Fruit fly (Drosophila melanogaster) whole organism, wandering third instar larva: Measurements from ENCODE around the gene CG3434.

ENCODE experiments used
- GATAd ChIP-seq: sonication (Bioruptor generic); optimal IDR thresholded peaks from 2 replicates; lab custom pipeline; 2016; ENCODE audit warnings: missing biosample characterization, missing genetic modification characterization
- br ChIP-seq: fragments of 200-800 bp; sonication (Bioruptor generic); optimal IDR thresholded peaks from 2 replicates; lab custom pipeline; 2016; ENCODE audit warnings: missing biosample characterization, missing genetic modification characterization

DNA sequence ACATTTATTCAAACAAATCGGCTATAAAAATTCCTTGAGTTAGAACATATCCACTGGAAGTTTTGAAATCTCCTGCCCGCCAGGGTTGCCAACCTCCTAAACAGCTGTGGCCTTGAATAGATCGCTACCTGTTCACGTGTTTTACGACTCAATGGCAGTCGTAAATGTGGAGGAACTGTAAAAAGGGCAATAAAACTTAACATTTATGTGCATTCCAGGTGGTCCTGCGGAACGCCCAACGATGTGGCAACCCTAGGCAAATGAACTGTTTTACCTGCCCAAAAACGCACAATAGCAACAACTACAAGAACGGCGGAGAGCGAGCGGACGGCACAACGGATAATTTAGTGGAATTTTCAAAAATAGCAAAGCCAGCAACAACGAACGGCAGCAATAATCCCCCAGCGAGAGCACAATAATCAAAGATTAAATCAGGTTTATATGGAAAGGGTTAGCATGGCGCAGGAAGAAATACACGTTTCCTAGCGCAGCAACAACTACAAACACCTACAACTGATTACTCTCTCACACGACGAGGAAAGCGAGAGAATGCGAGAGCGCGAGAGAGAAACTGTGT lies 1.2 kb upstream of the CG3434 start:
- TF ChIP-seq br (GFP tag; lab: Kevin White, UChicago) (no peak), GATAd (GFP tag; lab: Kevin White, UChicago) (no peak)
